Worm (Caenorhabditis elegans) whole organism, young adult: ENCODE data around the gene ZK829.7.

ENCODE experiments used
- B0261.1 ChIP-seq: sonication (generic microtip); optimal IDR thresholded peaks from 2 replicates; lab custom pipeline; 2016; ENCODE audit warnings: mild to moderate bottlenecking, missing genetic modification characterization, moderate library complexity, missing compliant biosample characterization
- B0336.3 ChIP-seq: fragments of 200-800 bp; sonication (Bioruptor generic); IDR thresholded peaks from 2 replicates; pipeline ENCODE4 v1.3.6; 2022; ENCODE audit warnings: missing genetic modification characterization, missing compliant biosample characterization
- C06A6.2 ChIP-seq: fragments of 200-800 bp; sonication (Bioruptor generic); conservative IDR thresholded peaks from 2 replicates; pipeline ENCODE4 v1.3.6; 2022; ENCODE audit warnings: missing genetic modification characterization, missing compliant biosample characterization
- D2030.7 ChIP-seq: fragments of 200-800 bp; sonication (Bioruptor generic); IDR thresholded peaks from 2 replicates; pipeline ENCODE4 v1.3.6; 2022; ENCODE audit warnings: missing genetic modification reagents, missing genetic modification characterization, missing compliant biosample characterization
- F23B12.7 ChIP-seq: sonication (generic microtip); optimal IDR thresholded peaks from 2 replicates; lab custom pipeline; 2017; ENCODE audit warnings: missing genetic modification characterization, mild to moderate bottlenecking, missing compliant biosample characterization, antibody characterized with exemption, moderate library complexity; ENCODE audit not compliant: insufficient read depth
- F39B2.1 ChIP-seq: fragments of 200-800 bp; sonication (Bioruptor generic); IDR thresholded peaks from 2 replicates; pipeline ENCODE4 v1.3.6; 2022; ENCODE audit warnings: missing genetic modification reagents, missing genetic modification characterization, missing compliant biosample characterization
- Y67H2A.10 ChIP-seq: fragments of 200-800 bp; sonication (Bioruptor generic); conservative IDR thresholded peaks from 2 replicates; pipeline ENCODE4 v1.3.6; 2022; ENCODE audit warnings: missing genetic modification reagents, missing genetic modification characterization, missing compliant biosample characterization
- Y79H2A.3 ChIP-seq: fragments of 200-800 bp; sonication (Bioruptor generic); conservative IDR thresholded peaks from 2 replicates; pipeline ENCODE4 v1.3.6; 2022; ENCODE audit warnings: missing genetic modification reagents, missing genetic modification characterization, missing compliant biosample characterization
- akir-1 ChIP-seq: fragments of 200-800 bp; sonication (Bioruptor generic); optimal IDR thresholded peaks from 2 replicates; lab custom pipeline; 2018; ENCODE audit warnings: mild to moderate bottlenecking, missing genetic modification characterization, moderate library complexity, missing compliant biosample characterization
- aptf-3 ChIP-seq: fragments of 200-800 bp; sonication (Bioruptor generic); IDR thresholded peaks from 2 replicates; pipeline ENCODE4 v1.3.6; 2022; ENCODE audit warnings: missing genetic modification characterization, missing compliant biosample characterization
- atf-7 ChIP-seq: sonication (generic microtip); optimal IDR thresholded peaks from 2 replicates; lab custom pipeline; 2017; ENCODE audit warnings: mild to moderate bottlenecking, missing genetic modification characterization, missing compliant biosample characterization
- attf-6 ChIP-seq: fragments of 200-800 bp; sonication (Bioruptor generic); IDR thresholded peaks from 2 replicates; pipeline ENCODE4 v1.3.6; 2022; ENCODE audit warnings: missing genetic modification reagents, missing genetic modification characterization, missing compliant biosample characterization
- ccch-3 ChIP-seq: fragments of 200-800 bp; sonication (Bioruptor generic); optimal IDR thresholded peaks from 2 replicates; lab custom pipeline; 2018; ENCODE audit warnings: mild to moderate bottlenecking, missing genetic modification characterization, missing compliant biosample characterization
- ceh-100 ChIP-seq: fragments of 200-800 bp; sonication (Bioruptor generic); IDR thresholded peaks from 2 replicates; pipeline ENCODE4 v1.3.6; 2022; ENCODE audit warnings: missing genetic modification reagents, missing genetic modification characterization, missing compliant biosample characterization
- die-1 ChIP-seq: sonication (generic microtip); optimal IDR thresholded peaks from 2 replicates; lab custom pipeline; 2016; ENCODE audit warnings: missing genotype, mild to moderate bottlenecking, missing genetic modification characterization, missing compliant biosample characterization
- dox-1 ChIP-seq: fragments of 200-800 bp; sonication (Bioruptor generic); IDR thresholded peaks from 2 replicates; pipeline ENCODE4 v1.3.6; 2022; ENCODE audit warnings: missing genetic modification reagents, missing genetic modification characterization, missing compliant biosample characterization
- egl-18 ChIP-seq: fragments of 200-800 bp; sonication (Bioruptor generic); IDR thresholded peaks from 2 replicates; pipeline ENCODE4 v1.3.6; 2022; ENCODE audit warnings: missing genetic modification reagents, missing genetic modification characterization, missing compliant biosample characterization
- egl-44 ChIP-seq: fragments of 200-800 bp; sonication (Bioruptor generic); IDR thresholded peaks from 2 replicates; pipeline ENCODE4 v1.3.6; 2022; ENCODE audit warnings: missing genetic modification reagents, missing genetic modification characterization, missing compliant biosample characterization
- fkh-3 ChIP-seq: sonication (generic microtip); optimal IDR thresholded peaks from 2 replicates; lab custom pipeline; 2016; ENCODE audit warnings: mild to moderate bottlenecking, missing genetic modification characterization, missing compliant biosample characterization
- hlh-12 ChIP-seq: sonication (generic microtip); optimal IDR thresholded peaks from 2 replicates; lab custom pipeline; 2016; ENCODE audit warnings: missing genetic modification characterization, missing compliant biosample characterization
- hlh-26 ChIP-seq: fragments of 200-800 bp; sonication (Bioruptor generic); conservative IDR thresholded peaks from 2 replicates; pipeline ENCODE4 v1.3.6; 2022; ENCODE audit warnings: missing genetic modification reagents, missing genetic modification characterization, missing compliant biosample characterization
- hmg-1.2 ChIP-seq: fragments of 200-800 bp; sonication (Bioruptor generic); IDR thresholded peaks from 2 replicates; pipeline ENCODE4 v1.3.6; 2022; ENCODE audit warnings: missing genetic modification reagents, missing genetic modification characterization, missing compliant biosample characterization
- hmg-20 ChIP-seq: fragments of 200-800 bp; sonication (Bioruptor generic); IDR thresholded peaks from 2 replicates; pipeline ENCODE4 v1.3.6; 2022; ENCODE audit warnings: missing genetic modification reagents, missing genetic modification characterization, missing compliant biosample characterization
- hsf-1 ChIP-seq: fragments of 200-800 bp; sonication (Bioruptor generic); IDR thresholded peaks from 2 replicates; pipeline ENCODE4 v1.3.6; 2022; ENCODE audit warnings: missing genetic modification reagents, missing genetic modification characterization, missing compliant biosample characterization
- lag-1 ChIP-seq: fragments of 200-800 bp; sonication (Bioruptor generic); IDR thresholded peaks from 2 replicates; pipeline ENCODE4 v1.3.6; 2022; ENCODE audit warnings: missing genetic modification reagents, missing genetic modification characterization, missing compliant biosample characterization
- let-526 ChIP-seq: fragments of 200-800 bp; sonication (Bioruptor generic); IDR thresholded peaks from 2 replicates; pipeline ENCODE4 v1.3.6; 2022; ENCODE audit warnings: missing genetic modification reagents, missing genetic modification characterization, missing compliant biosample characterization
- lin-26 ChIP-seq: fragments of 200-800 bp; sonication (Bioruptor generic); IDR thresholded peaks from 2 replicates; pipeline ENCODE4 v1.3.6; 2022; ENCODE audit warnings: missing genetic modification reagents, missing genetic modification characterization, missing compliant biosample characterization
- lin-54 ChIP-seq: fragments of 200-800 bp; sonication (Bioruptor generic); optimal IDR thresholded peaks from 2 replicates; lab custom pipeline; 2018; ENCODE audit warnings: mild to moderate bottlenecking, missing genetic modification characterization, missing compliant biosample characterization
- lsl-1 ChIP-seq: fragments of 200-800 bp; sonication (Bioruptor generic); optimal IDR thresholded peaks from 2 replicates; lab custom pipeline; 2018; ENCODE audit warnings: mild to moderate bottlenecking, missing genetic modification characterization, moderate library complexity, missing compliant biosample characterization
- madf-10 ChIP-seq: sonication (generic microtip); optimal IDR thresholded peaks from 2 replicates; lab custom pipeline; 2016; ENCODE audit warnings: mild to moderate bottlenecking, missing genetic modification characterization, missing compliant biosample characterization
- madf-6 ChIP-seq: fragments of 200-800 bp; sonication (Bioruptor generic); IDR thresholded peaks from 2 replicates; pipeline ENCODE4 v1.3.6; 2022; ENCODE audit warnings: missing genetic modification reagents, missing genetic modification characterization, missing compliant biosample characterization
- madf-8 ChIP-seq: fragments of 200-800 bp; sonication (Bioruptor generic); conservative IDR thresholded peaks from 2 replicates; pipeline ENCODE4 v1.3.6; 2022; ENCODE audit warnings: missing genetic modification reagents, missing genetic modification characterization, missing compliant biosample characterization
- mes-4 ChIP-seq: sonication (generic microtip); optimal IDR thresholded peaks from 2 replicates; lab custom pipeline; 2016; ENCODE audit warnings: missing genotype, missing genetic modification characterization, missing compliant biosample characterization
- nhr-120 ChIP-seq: fragments of 200-800 bp; sonication (Bioruptor generic); IDR thresholded peaks from 2 replicates; pipeline ENCODE4 v1.3.6; 2022; ENCODE audit warnings: missing genetic modification characterization, missing compliant biosample characterization
- nhr-179 ChIP-seq: sonication (generic microtip); optimal IDR thresholded peaks from 2 replicates; lab custom pipeline; 2016; ENCODE audit warnings: mild to moderate bottlenecking, missing genetic modification characterization, missing compliant biosample characterization
- nhr-80 ChIP-seq: sonication (generic microtip); optimal IDR thresholded peaks from 2 replicates; lab custom pipeline; 2016; ENCODE audit warnings: missing genetic modification characterization, missing compliant biosample characterization
- pha-4 ChIP-seq: fragments of 150-350 bp; sonication (generic microtip); optimal IDR thresholded peaks from 2 replicates; lab custom pipeline; 2014; ENCODE audit warnings: missing biosample characterization, missing genetic modification reagents, missing genetic modification characterization
- rec-8 ChIP-seq, 2 experiments: sonication (generic microtip); optimal IDR thresholded peaks; 2 replicates each; lab custom pipeline; 2016; ENCODE audit warnings: mild to moderate bottlenecking in 2 of 2, missing genetic modification characterization in 2 of 2, missing genetic modification reagents in 2 of 2, missing genotype in 2 of 2, missing biosample characterization in 1 of 2, missing compliant biosample characterization in 1 of 2, moderate library complexity in 1 of 2
- repo-1 ChIP-seq: sonication (generic microtip); optimal IDR thresholded peaks from 2 replicates; lab custom pipeline; 2017; ENCODE audit warnings: mild to moderate bottlenecking, missing genetic modification characterization, missing compliant biosample characterization
- sea-2 ChIP-seq: fragments of 200-800 bp; sonication (Bioruptor generic); IDR thresholded peaks from 2 replicates; pipeline ENCODE4 v1.3.6; 2022; ENCODE audit warnings: missing genetic modification characterization, missing compliant biosample characterization
- snpc-1.3 ChIP-seq: sonication (generic microtip); optimal IDR thresholded peaks from 2 replicates; lab custom pipeline; 2017; ENCODE audit warnings: missing genetic modification characterization, mild to moderate bottlenecking, missing compliant biosample characterization, antibody characterized with exemption, moderate library complexity, missing genotype, missing genetic modification reagents; ENCODE audit not compliant: insufficient read depth
- sptf-2 ChIP-seq: fragments of 200-800 bp; sonication (Bioruptor generic); optimal IDR thresholded peaks from 2 replicates; lab custom pipeline; 2018; ENCODE audit warnings: mild to moderate bottlenecking, missing genetic modification characterization, missing compliant biosample characterization
- tbx-9 ChIP-seq: sonication (generic microtip); optimal IDR thresholded peaks from 2 replicates; lab custom pipeline; 2016; ENCODE audit warnings: borderline replicate concordance, missing genetic modification characterization, inconsistent platforms, missing compliant biosample characterization
- zfh-2 ChIP-seq: fragments of 200-800 bp; sonication (Bioruptor generic); conservative IDR thresholded peaks from 2 replicates; pipeline ENCODE4 v1.3.6; 2022; ENCODE audit warnings: missing genetic modification reagents, missing genetic modification characterization, missing compliant biosample characterization
- zim-3 ChIP-seq: sonication (generic microtip); optimal IDR thresholded peaks from 2 replicates; lab custom pipeline; 2017; ENCODE audit warnings: mild to moderate bottlenecking, missing genetic modification characterization, moderate library complexity, missing compliant biosample characterization
- ztf-28 ChIP-seq: fragments of 200-800 bp; sonication (Bioruptor generic); IDR thresholded peaks from 2 replicates; pipeline ENCODE4 v1.3.6; 2022; ENCODE audit warnings: missing genetic modification reagents, missing genetic modification characterization, missing compliant biosample characterization
- ztf-3 ChIP-seq: fragments of 200-800 bp; sonication (Bioruptor generic); optimal IDR thresholded peaks from 2 replicates; lab custom pipeline; 2018; ENCODE audit warnings: mild to moderate bottlenecking, missing genetic modification characterization, missing compliant biosample characterization

ZK829.7 gene

ce11 chrIV:11955592-11955991, 5.7 kb downstream of the ZK829.7 start (continued):
- 0 out of 2 replicates have a peak, but pooled peaks have one; percentile 17 for TF ChIP-seq egl-44 (GFP tag; lab: Robert Waterston, UW)
- TF ChIP-seq rec-8 (tag; optimal IDR thresholded peaks at IDR 0.05; lab: Kevin White, UChicago): no peak
- TF ChIP-seq Y67H2A.10 (GFP tag; lab: Robert Waterston, UW): no peak
- TF ChIP-seq ztf-3: no peak
- no peak for TF ChIP-seq F39B2.1 (GFP tag; lab: Robert Waterston, UW)

DNA sequence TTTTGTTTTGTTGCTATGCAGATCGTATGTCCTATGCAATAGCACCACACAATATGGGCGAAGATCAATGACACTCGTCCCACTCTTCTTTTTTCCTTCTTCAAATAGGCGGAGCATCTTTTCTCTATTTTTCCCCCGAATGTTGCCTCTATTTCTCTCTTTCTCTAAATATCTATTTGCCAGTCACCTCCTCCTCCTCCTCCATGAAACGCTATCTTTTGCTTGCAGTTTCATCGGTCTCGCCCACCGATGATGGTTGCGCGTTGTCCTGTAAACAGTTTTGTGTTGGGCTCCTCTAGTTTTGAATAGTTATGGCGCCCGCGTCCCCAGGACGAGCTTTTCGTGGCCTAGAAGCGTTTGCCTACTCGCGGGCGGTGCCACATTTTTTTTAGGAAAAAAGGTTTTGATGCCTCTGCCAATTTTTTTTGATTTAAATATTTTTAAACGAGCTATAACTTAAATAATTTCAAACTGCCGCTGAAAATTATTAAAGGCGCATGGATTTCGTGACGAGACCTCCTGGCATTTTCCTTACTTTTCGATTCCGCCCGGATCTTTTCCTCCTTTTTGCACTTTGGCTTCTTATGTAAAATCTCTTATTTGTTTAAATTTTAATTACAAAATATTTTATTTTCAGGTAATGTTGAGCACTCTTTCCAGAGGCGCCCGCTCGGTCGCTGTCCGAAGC, 8.6 kb downstream of the ZK829.7 start, which contains the start of gene gdh-1:
Gene gdh-1 (plus strand): TSS at position 638 of the 688 bp plus-strand sequence.
- TF ChIP-seq snpc-1.3: no peak
- no peak for TF ChIP-seq ceh-100
- TF ChIP-seq ccch-3 (GFP tag; lab: Kevin White, UChicago): no peak
- TF ChIP-seq madf-8 (GFP tag; lab: Robert Waterston, UW): no peak
- no peak for TF ChIP-seq lag-1 (GFP tag; lab: Robert Waterston, UW)
- TF ChIP-seq D2030.7 (GFP tag; lab: Robert Waterston, UW): no peak
- TF ChIP-seq mes-4 (tag; lab: Kevin White, UChicago): no peak
- TF ChIP-seq fkh-3 (tag; lab: Kevin White, UChicago): no peak
- TF ChIP-seq hmg-1.2: peak; percentile 32; the same call in 1 of the 2 replicates
- TF ChIP-seq nhr-179 (tag; lab: Kevin White, UChicago): no peak
- peak; percentile 53 for TF ChIP-seq lin-54 (GFP tag; lab: Kevin White, UChicago)
- no peak for TF ChIP-seq zfh-2
- no peak for TF ChIP-seq F23B12.7 (tag; lab: Kevin White, UChicago)
- no peak for TF ChIP-seq lin-26
- TF ChIP-seq die-1: no peak
- no peak for TF ChIP-seq atf-7
- TF ChIP-seq hlh-12: no peak
- peak; percentile 41 for TF ChIP-seq madf-6 (GFP tag; lab: Robert Waterston, UW)
- TF ChIP-seq egl-18 (GFP tag; lab: Robert Waterston, UW): no peak
- TF ChIP-seq B0336.3 (GFP tag; lab: Robert Waterston, UW): no peak
- no peak for TF ChIP-seq sea-2 (GFP tag; lab: Robert Waterston, UW)
- peak; percentile 63 for TF ChIP-seq nhr-80
- no peak for TF ChIP-seq aptf-3
- no peak for TF ChIP-seq let-526 (GFP tag; lab: Robert Waterston, UW)
- TF ChIP-seq B0261.1 (tag; lab: Kevin White, UChicago): no peak
- TF ChIP-seq nhr-120 (GFP tag; lab: Robert Waterston, UW): no peak
- TF ChIP-seq hmg-20 (GFP tag; lab: Robert Waterston, UW): no peak
- TF ChIP-seq repo-1 (tag; lab: Kevin White, UChicago): no peak
- TF ChIP-seq sptf-2: no peak
- no peak for TF ChIP-seq attf-6 (GFP tag; lab: Robert Waterston, UW)
- no peak for TF ChIP-seq zim-3 (tag; lab: Kevin White, UChicago)
- peak; percentile 23 for TF ChIP-seq lsl-1 (GFP tag; lab: Kevin White, UChicago)
- peak; percentile 55 for TF ChIP-seq dox-1 (GFP tag; lab: Robert Waterston, UW)
- no peak for TF ChIP-seq ztf-28
- TF ChIP-seq hlh-26: no peak
- no peak for TF ChIP-seq Y79H2A.3
- no peak for TF ChIP-seq hsf-1
- TF ChIP-seq akir-1 (GFP tag; lab: Kevin White, UChicago): no peak
- TF ChIP-seq C06A6.2 (GFP tag; lab: Robert Waterston, UW): no peak
- TF ChIP-seq tbx-9 (tag; lab: Kevin White, UChicago): no peak
- TF ChIP-seq pha-4: no peak
- no peak for TF ChIP-seq madf-10
